Worm (Caenorhabditis elegans) whole organism, L1 larva: ENCODE measurements around the gene W02D7.4.

Source experiments
- C04F5.9 ChIP-seq: sonication (generic microtip); optimal IDR thresholded peaks from 2 replicates; lab custom pipeline; 2016; ENCODE audit warnings: missing genetic modification characterization, missing compliant biosample characterization
- aly-2 ChIP-seq: fragments of 150-350 bp; optimal IDR thresholded peaks from 2 replicates; lab custom pipeline; 2014; ENCODE audit warnings: missing biosample characterization, missing genetic modification characterization
- ama-1 ChIP-seq: fragments of 150-350 bp; optimal IDR thresholded peaks from 2 replicates; lab custom pipeline; 2014
- ceh-63 ChIP-seq: fragments of 200-800 bp; sonication (Bioruptor generic); optimal IDR thresholded peaks from 2 replicates; lab custom pipeline; 2018; ENCODE audit warnings: mild to moderate bottlenecking, missing genetic modification characterization, missing compliant biosample characterization
- ceh-8 ChIP-seq: fragments of 200-800 bp; sonication (Bioruptor generic); optimal IDR thresholded peaks from 2 replicates; lab custom pipeline; 2018; ENCODE audit warnings: mild to moderate bottlenecking, missing genetic modification characterization, moderate library complexity, missing compliant biosample characterization
- ceh-82 ChIP-seq, 3 experiments: fragments of 150-350 bp in 1 of 3; sonication (generic microtip) in 2 of 3; optimal IDR thresholded peaks; 2 replicates each; lab custom pipeline; 2014 to 2017; ENCODE audit warnings: missing biosample characterization in 3 of 3, missing genetic modification characterization in 3 of 3
- ceh-90 ChIP-seq: sonication (generic microtip); optimal IDR thresholded peaks from 2 replicates; lab custom pipeline; 2016; ENCODE audit warnings: missing genetic modification characterization, missing compliant biosample characterization
- dpl-1 ChIP-seq, 3 experiments: fragments of 150-350 bp in 2 of 3; sonication (generic microtip) in 1 of 3; optimal IDR thresholded peaks; 2 replicates each; lab custom pipeline; 2014 to 2017; ENCODE audit warnings: missing biosample characterization in 3 of 3, missing genetic modification characterization in 3 of 3, missing genetic modification reagents in 3 of 3
- dsc-1 ChIP-seq: sonication (generic microtip); optimal IDR thresholded peaks from 2 replicates; lab custom pipeline; 2016; ENCODE audit warnings: mild to moderate bottlenecking, missing genetic modification characterization, missing compliant biosample characterization
- egl-13 ChIP-seq: sonication (generic microtip); optimal IDR thresholded peaks from 2 replicates; lab custom pipeline; 2016; ENCODE audit warnings: missing genotype, missing genetic modification reagents, missing genetic modification characterization, missing compliant biosample characterization
- egl-27 ChIP-seq, 2 experiments: fragments of 150-350 bp in 1 of 2; sonication (generic microtip); optimal IDR thresholded peaks; 3 replicates each; lab custom pipeline; 2017 to 2018; ENCODE audit warnings: missing biosample characterization in 2 of 2, missing genetic modification characterization in 2 of 2, missing genetic modification reagents in 2 of 2
- elt-2 ChIP-seq: sonication (generic microtip); optimal IDR thresholded peaks from 2 replicates; lab custom pipeline; 2016; ENCODE audit warnings: missing genetic modification characterization, mild to moderate bottlenecking, inconsistent platforms, missing compliant biosample characterization, missing genetic modification reagents
- elt-3 ChIP-seq, 6 experiments: fragments of 150-350 bp in 1 of 6; sonication (generic microtip); optimal IDR thresholded peaks; 2 replicates each; lab custom pipeline; 2017 to 2018; ENCODE audit warnings: missing biosample characterization in 6 of 6, missing genetic modification characterization in 6 of 6, inconsistent platforms in 1 of 6
- fkh-4 ChIP-seq: sonication (generic microtip); optimal IDR thresholded peaks from 2 replicates; lab custom pipeline; 2016; ENCODE audit warnings: missing compliant biosample characterization, missing genetic modification characterization, borderline replicate concordance
- fkh-8 ChIP-seq: sonication (generic microtip); optimal IDR thresholded peaks from 2 replicates; lab custom pipeline; 2016; ENCODE audit warnings: mild to moderate bottlenecking, missing genetic modification characterization, missing compliant biosample characterization
- hlh-4 ChIP-seq: sonication (generic microtip); optimal IDR thresholded peaks from 2 replicates; lab custom pipeline; 2016; ENCODE audit warnings: mild to moderate bottlenecking, missing genetic modification characterization, missing compliant biosample characterization
- jun-1 ChIP-seq: fragments of 150-350 bp; optimal IDR thresholded peaks from 2 replicates; lab custom pipeline; 2014; ENCODE audit warnings: missing biosample characterization, missing genetic modification reagents, missing genetic modification characterization
- lin-14 ChIP-seq: fragments of 200-800 bp; sonication (Bioruptor generic); optimal IDR thresholded peaks from 2 replicates; lab custom pipeline; 2018; ENCODE audit warnings: mild to moderate bottlenecking, missing genetic modification characterization, moderate library complexity, missing compliant biosample characterization
- lin-35 ChIP-seq, 2 experiments: fragments of 150-350 bp; optimal IDR thresholded peaks; 2 replicates each; lab custom pipeline; 2014; ENCODE audit warnings: missing biosample characterization in 2 of 2, missing genetic modification characterization in 2 of 2, missing genetic modification reagents in 2 of 2
- mab-9 ChIP-seq: fragments of 200-800 bp; sonication (Bioruptor generic); IDR thresholded peaks from 2 replicates; pipeline ENCODE4 v1.3.6; 2022; ENCODE audit warnings: missing genetic modification reagents, missing genetic modification characterization, missing compliant biosample characterization
- mdl-1 ChIP-seq, 2 experiments: fragments of 150-350 bp; optimal IDR thresholded peaks; 2 replicates each; lab custom pipeline; 2014 to 2017; ENCODE audit warnings: missing biosample characterization in 2 of 2, missing genetic modification characterization in 2 of 2, inconsistent platforms in 1 of 2
- nhr-11 ChIP-seq: fragments of 150-350 bp; optimal IDR thresholded peaks from 2 replicates; lab custom pipeline; 2014; ENCODE audit warnings: missing biosample characterization, missing genetic modification characterization
- nhr-12 ChIP-seq: sonication (generic microtip); optimal IDR thresholded peaks from 2 replicates; lab custom pipeline; 2017; ENCODE audit warnings: missing biosample characterization, missing genetic modification characterization
- nhr-19 ChIP-seq: fragments of 200-800 bp; sonication (Bioruptor generic); conservative IDR thresholded peaks from 2 replicates; pipeline ENCODE4 v1.3.6; 2022; ENCODE audit warnings: missing genetic modification characterization, missing compliant biosample characterization
- nhr-237 ChIP-seq: fragments of 150-350 bp; optimal IDR thresholded peaks from 2 replicates; lab custom pipeline; 2014; ENCODE audit warnings: missing biosample characterization, missing genetic modification characterization
- nhr-47 ChIP-seq: sonication (generic microtip); optimal IDR thresholded peaks from 2 replicates; lab custom pipeline; 2016; ENCODE audit warnings: mild to moderate bottlenecking, missing genetic modification characterization, moderate library complexity, missing compliant biosample characterization
- nhr-76 ChIP-seq: sonication (generic microtip); optimal IDR thresholded peaks from 2 replicates; lab custom pipeline; 2017; ENCODE audit warnings: missing biosample characterization, missing genetic modification characterization
- nhr-77 ChIP-seq: fragments of 150-350 bp; optimal IDR thresholded peaks from 2 replicates; lab custom pipeline; 2014; ENCODE audit warnings: missing biosample characterization, missing genetic modification characterization
- nhr-84 ChIP-seq: sonication (generic microtip); optimal IDR thresholded peaks from 2 replicates; lab custom pipeline; 2017; ENCODE audit warnings: missing biosample characterization, missing genetic modification characterization
- nhr-90 ChIP-seq: sonication (generic microtip); optimal IDR thresholded peaks from 2 replicates; lab custom pipeline; 2016; ENCODE audit warnings: mild to moderate bottlenecking, missing genetic modification characterization, missing compliant biosample characterization; ENCODE audit not compliant: poor library complexity
- pag-3 ChIP-seq: sonication (generic microtip); optimal IDR thresholded peaks from 2 replicates; lab custom pipeline; 2017; ENCODE audit warnings: missing genetic modification characterization, mild to moderate bottlenecking, missing compliant biosample characterization, antibody characterized with exemption, borderline replicate concordance; ENCODE audit not compliant: insufficient read depth
- snu-23 ChIP-seq: sonication (generic microtip); optimal IDR thresholded peaks from 2 replicates; lab custom pipeline; 2016; ENCODE audit warnings: missing genetic modification characterization, missing compliant biosample characterization
- sox-4 ChIP-seq: sonication (generic microtip); optimal IDR thresholded peaks from 2 replicates; lab custom pipeline; 2016; ENCODE audit warnings: missing genetic modification characterization, missing compliant biosample characterization
- swsn-7 ChIP-seq: sonication (generic microtip); optimal IDR thresholded peaks from 2 replicates; lab custom pipeline; 2016; ENCODE audit warnings: missing genetic modification characterization, missing compliant biosample characterization
- tlp-1 ChIP-seq: fragments of 150-350 bp; optimal IDR thresholded peaks from 2 replicates; lab custom pipeline; 2014; ENCODE audit warnings: missing biosample characterization, missing genetic modification characterization
- unc-86 ChIP-seq: sonication (generic microtip); optimal IDR thresholded peaks from 2 replicates; lab custom pipeline; 2016; ENCODE audit warnings: missing genetic modification characterization, missing compliant biosample characterization
- unc-98 ChIP-seq: fragments of 200-800 bp; sonication (Bioruptor generic); IDR thresholded peaks from 2 replicates; pipeline ENCODE4 v1.3.6; 2022; ENCODE audit warnings: missing genetic modification characterization, missing compliant biosample characterization
- vab-15 ChIP-seq: sonication (generic microtip); optimal IDR thresholded peaks from 2 replicates; lab custom pipeline; 2017; ENCODE audit warnings: missing genotype, mild to moderate bottlenecking, missing genetic modification characterization, missing compliant biosample characterization
- zip-4 ChIP-seq: fragments of 200-800 bp; sonication (Bioruptor generic); optimal IDR thresholded peaks from 2 replicates; lab custom pipeline; 2018; ENCODE audit warnings: mild to moderate bottlenecking, missing genetic modification characterization, moderate library complexity, missing compliant biosample characterization
- ztf-11 ChIP-seq, 2 experiments: sonication (generic microtip); optimal IDR thresholded peaks; 2 replicates each; lab custom pipeline; 2016 to 2017; ENCODE audit warnings: missing genetic modification characterization in 2 of 2, missing biosample characterization in 1 of 2, missing compliant biosample characterization in 1 of 2

Gene W02D7.4

DNA sequence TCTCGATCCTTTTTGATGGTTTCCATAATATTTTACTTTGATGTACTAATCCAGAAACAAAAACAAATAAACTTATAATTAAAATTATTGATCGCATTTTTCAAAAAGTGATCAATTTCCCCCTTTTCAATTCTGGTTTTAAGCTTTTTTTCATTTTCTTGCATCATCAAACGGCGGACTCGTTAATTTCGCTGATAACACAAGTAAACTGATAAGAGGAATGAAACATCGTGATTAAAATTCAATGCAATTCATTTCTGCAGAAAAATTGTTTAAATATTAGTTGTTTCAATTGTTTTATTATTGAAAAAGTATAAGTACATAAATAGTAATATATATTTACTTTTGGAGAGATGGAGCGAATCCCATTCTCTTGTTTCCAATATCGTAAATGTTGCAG lies 30.1 kb downstream of the W02D7.4 start:
- TF ChIP-seq elt-2 (peak; percentile 95), lin-35 (GFP tag; optimal IDR thresholded peaks at IDR 0.05; lab: Kevin White, UChicago) (peak in 1 of 2 experiments; percentile 31), aly-2 (tag; lab: Kevin White, UChicago) (peak; percentile 64), zip-4 (GFP tag; lab: Kevin White, UChicago) (no peak), egl-13 (tag; lab: Kevin White, UChicago) (no peak), snu-23 (GFP tag; lab: Kevin White, UChicago) (no peak), unc-98 (GFP tag; lab: Robert Waterston, UW) (no peak), mdl-1 (tag; optimal IDR thresholded peaks at IDR 0.05; lab: Kevin White, UChicago) (no peak), jun-1 (tag; lab: Kevin White, UChicago) (peak; percentile 13), nhr-47 (tag; lab: Kevin White, UChicago) (no peak), tlp-1 (tag; lab: Kevin White, UChicago) (peak; percentile 87), sox-4 (tag; lab: Kevin White, UChicago) (no peak)

DNA sequence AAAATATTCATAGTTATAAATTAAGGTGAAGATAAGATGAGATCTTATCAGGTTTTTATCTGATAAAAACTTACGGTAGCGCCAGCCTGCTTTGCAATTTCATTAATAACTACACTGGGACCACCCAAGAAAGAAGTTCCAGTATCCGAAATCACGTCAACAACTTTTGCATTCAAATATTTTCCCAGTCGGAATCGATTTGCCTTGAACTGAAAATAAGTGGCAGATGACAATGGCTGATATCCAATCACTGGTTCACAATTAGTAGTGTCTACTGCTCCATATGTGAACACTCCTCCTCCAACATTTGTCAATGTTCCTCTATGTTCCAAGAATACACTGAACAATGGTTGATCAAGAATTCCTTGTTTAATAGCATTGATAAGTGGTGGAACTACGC lies 31.2 kb downstream of the W02D7.4 start, which contains the start of gene F21F8.5:
Gene F21F8.5, minus strand, starts transcription at position 101 of the 400 bp plus-strand sequence.
- TF ChIP-seq fkh-4 (tag; lab: Kevin White, UChicago) (no peak), nhr-19 (GFP tag; lab: Robert Waterston, UW) (no peak), nhr-12 (tag; lab: Kevin White, UChicago) (no peak), nhr-47 (tag; lab: Kevin White, UChicago) (no peak), ceh-82 (tag; optimal IDR thresholded peaks at IDR 0.05; lab: Kevin White, UChicago) (no peak), ceh-63 (GFP tag; lab: Kevin White, UChicago) (no peak), tlp-1 (tag; lab: Kevin White, UChicago) (no peak), ztf-11 (tag; optimal IDR thresholded peaks at IDR 0.05; lab: Kevin White, UChicago) (no peak), jun-1 (tag; lab: Kevin White, UChicago) (no peak), ceh-90 (tag; lab: Kevin White, UChicago) (no peak), C04F5.9 (tag; lab: Kevin White, UChicago) (no peak)

DNA sequence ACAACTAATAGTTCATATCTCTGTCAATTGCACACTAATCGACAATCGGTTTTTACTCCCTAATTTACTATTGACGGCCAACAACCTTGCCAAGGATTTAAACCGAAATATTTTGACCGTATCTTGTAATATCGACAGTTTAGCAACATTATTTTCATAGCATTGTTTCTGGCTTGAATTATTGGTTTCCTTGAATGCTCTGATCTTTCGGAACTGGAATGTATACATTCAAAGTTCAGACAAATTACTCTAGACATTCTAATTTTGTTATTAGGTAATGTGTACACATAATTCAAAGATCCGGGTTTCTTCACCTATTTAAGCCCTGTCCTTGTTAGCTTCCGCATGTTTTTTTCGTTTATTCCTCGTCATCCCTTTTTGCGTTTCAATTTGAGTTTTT lies 33.5 kb downstream of the W02D7.4 start, which contains the start of gene C16D9.9:
Gene C16D9.9, plus strand, starts transcription at position 301 of the 400 bp plus-strand sequence.
- TF ChIP-seq swsn-7 (tag; lab: Kevin White, UChicago) = no peak
- TF ChIP-seq egl-27 (tag; optimal IDR thresholded peaks at IDR 0.05; lab: Kevin White, UChicago) = no peak
- TF ChIP-seq dsc-1 (tag; lab: Kevin White, UChicago) = no peak
- no peak for TF ChIP-seq dpl-1 (GFP tag; optimal IDR thresholded peaks at IDR 0.05; lab: Kevin White, UChicago)
- no peak for TF ChIP-seq lin-14 (GFP tag; lab: Kevin White, UChicago)
- no peak for TF ChIP-seq nhr-84 (tag; lab: Kevin White, UChicago)
- no peak for TF ChIP-seq nhr-77
- no peak for TF ChIP-seq elt-3 (tag; optimal IDR thresholded peaks at IDR 0.05; lab: Kevin White, UChicago)
- TF ChIP-seq fkh-8 (tag; lab: Kevin White, UChicago) = no peak
- TF ChIP-seq nhr-237 (tag; lab: Kevin White, UChicago) = no peak
- TF ChIP-seq ama-1 = no peak
- no peak for TF ChIP-seq unc-86 (tag; lab: Kevin White, UChicago)

DNA sequence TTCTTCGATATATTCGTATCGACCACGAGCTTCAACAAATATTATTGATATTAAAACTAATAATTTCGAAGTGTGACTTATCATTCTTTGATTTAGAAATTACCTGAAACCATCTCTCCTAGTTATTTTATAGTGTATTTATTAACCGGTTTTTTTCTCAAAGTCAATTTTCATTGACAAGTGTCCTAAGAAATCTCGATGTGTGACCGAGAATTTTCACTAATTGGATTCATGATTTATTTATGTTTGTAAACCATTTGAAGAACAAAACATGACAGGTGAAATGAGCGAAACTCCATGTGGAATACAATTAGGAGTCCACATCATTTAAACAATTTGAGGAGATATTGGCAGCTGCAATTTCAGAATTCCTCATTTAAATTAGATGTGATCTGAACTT lies 33.9 kb downstream of the W02D7.4 start, which contains the start of gene C16D9.8:
Gene C16D9.8, minus strand, starts transcription at position 101 of the 400 bp plus-strand sequence.
- TF ChIP-seq hlh-4 (tag; lab: Kevin White, UChicago) = peak; percentile 56
- no peak for TF ChIP-seq mab-9 (GFP tag; lab: Robert Waterston, UW)
- TF ChIP-seq, all 84 proteins: peak for 1

DNA sequence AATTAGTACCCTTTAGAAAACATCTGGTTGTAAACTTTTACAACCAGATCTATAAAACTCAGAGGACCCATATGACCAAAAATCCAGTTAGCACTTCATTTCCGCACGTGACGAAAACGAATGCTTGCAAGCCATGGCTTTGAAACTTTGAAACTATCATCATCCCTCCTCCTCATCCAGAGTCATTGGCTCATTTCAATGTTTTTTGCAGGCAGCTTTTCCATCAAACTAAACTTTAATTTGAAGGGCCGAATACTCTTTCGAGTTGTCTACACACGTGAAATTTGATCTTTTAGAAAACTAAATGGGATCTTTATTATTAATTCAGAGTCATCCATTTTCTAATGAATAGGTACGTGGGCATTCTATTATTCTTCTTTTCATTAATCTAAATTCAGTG lies 35.2 kb downstream of the W02D7.4 start:
- no peak for TF ChIP-seq mdl-1 (tag; optimal IDR thresholded peaks at IDR 0.05; lab: Kevin White, UChicago)
- TF ChIP-seq nhr-76 (tag; lab: Kevin White, UChicago) = no peak
- TF ChIP-seq pag-3 (tag; lab: Kevin White, UChicago) = no peak
- TF ChIP-seq lin-14 (GFP tag; lab: Kevin White, UChicago) = peak; percentile 13
- no peak for TF ChIP-seq ceh-8 (GFP tag; lab: Kevin White, UChicago)
- no peak for TF ChIP-seq nhr-90
- no peak for TF ChIP-seq nhr-11 (tag; lab: Kevin White, UChicago)
- TF ChIP-seq vab-15 (tag; lab: Kevin White, UChicago) = no peak
